Worm (Caenorhabditis elegans) whole organism, late embryonic: ENCODE data around the gene B0284.3.

Experiments used
- C08G9.2 ChIP-seq: sonication (generic microtip); optimal IDR thresholded peaks from 2 replicates; lab custom pipeline; 2016; ENCODE audit warnings: mild to moderate bottlenecking, missing genetic modification characterization, moderate library complexity, missing compliant biosample characterization
- F13H6.1 ChIP-seq: sonication (generic microtip); optimal IDR thresholded peaks from 2 replicates; lab custom pipeline; 2016; ENCODE audit warnings: missing genetic modification characterization, missing compliant biosample characterization
- ceh-14 ChIP-seq: sonication (generic microtip); optimal IDR thresholded peaks from 2 replicates; lab custom pipeline; 2016; ENCODE audit warnings: missing genotype, missing genetic modification characterization, missing compliant biosample characterization
- ceh-30 ChIP-seq: fragments of 150-350 bp; optimal IDR thresholded peaks from 2 replicates; lab custom pipeline; 2014; ENCODE audit warnings: missing biosample characterization, missing genetic modification characterization
- ceh-31 ChIP-seq: sonication (generic microtip); optimal IDR thresholded peaks from 2 replicates; lab custom pipeline; 2016; ENCODE audit warnings: missing genetic modification characterization, missing compliant biosample characterization
- fkh-10 ChIP-seq: fragments of 150-350 bp; optimal IDR thresholded peaks from 2 replicates; lab custom pipeline; 2014; ENCODE audit warnings: missing biosample characterization, missing genetic modification reagents, missing genetic modification characterization
- hlh-13 ChIP-seq: fragments of 200-800 bp; sonication (Bioruptor generic); optimal IDR thresholded peaks from 2 replicates; lab custom pipeline; 2018; ENCODE audit warnings: mild to moderate bottlenecking, missing genetic modification characterization, missing compliant biosample characterization
- hlh-6 ChIP-seq: sonication (generic microtip); optimal IDR thresholded peaks from 2 replicates; lab custom pipeline; 2016; ENCODE audit warnings: missing genotype, missing genetic modification characterization, missing compliant biosample characterization
- mec-3 ChIP-seq: sonication (generic microtip); optimal IDR thresholded peaks from 2 replicates; lab custom pipeline; 2016; ENCODE audit warnings: borderline replicate concordance, missing genetic modification characterization, missing compliant biosample characterization
- nfya-1 ChIP-seq: sonication (generic microtip); optimal IDR thresholded peaks from 2 replicates; lab custom pipeline; 2017; ENCODE audit warnings: missing genetic modification characterization, mild to moderate bottlenecking, missing compliant biosample characterization, antibody characterized with exemption, moderate library complexity
- pag-3 ChIP-seq: sonication (generic microtip); optimal IDR thresholded peaks from 2 replicates; lab custom pipeline; 2016; ENCODE audit warnings: missing compliant biosample characterization, missing genetic modification characterization, borderline replicate concordance
- ref-2 ChIP-seq: sonication (generic microtip); optimal IDR thresholded peaks from 2 replicates; lab custom pipeline; 2016; ENCODE audit warnings: missing genetic modification characterization, missing compliant biosample characterization
- syd-9 ChIP-seq: sonication (generic microtip); optimal IDR thresholded peaks from 2 replicates; lab custom pipeline; 2016; ENCODE audit warnings: mild to moderate bottlenecking, missing genetic modification characterization, moderate library complexity, missing compliant biosample characterization
- tbx-2 ChIP-seq: sonication (generic microtip); optimal IDR thresholded peaks from 2 replicates; lab custom pipeline; 2016; ENCODE audit warnings: missing genetic modification characterization, missing compliant biosample characterization
- unc-42 ChIP-seq: sonication (generic microtip); optimal IDR thresholded peaks from 2 replicates; lab custom pipeline; 2016; ENCODE audit warnings: missing genotype, missing genetic modification characterization, missing compliant biosample characterization
- unc-55 ChIP-seq: sonication (generic microtip); optimal IDR thresholded peaks from 2 replicates; lab custom pipeline; 2017; ENCODE audit warnings: missing biosample characterization, missing genetic modification reagents, missing genetic modification characterization
- ztf-16 ChIP-seq: sonication (generic microtip); optimal IDR thresholded peaks from 2 replicates; lab custom pipeline; 2017; ENCODE audit warnings: missing genetic modification characterization, missing compliant biosample characterization

Gene B0284.3

DNA sequence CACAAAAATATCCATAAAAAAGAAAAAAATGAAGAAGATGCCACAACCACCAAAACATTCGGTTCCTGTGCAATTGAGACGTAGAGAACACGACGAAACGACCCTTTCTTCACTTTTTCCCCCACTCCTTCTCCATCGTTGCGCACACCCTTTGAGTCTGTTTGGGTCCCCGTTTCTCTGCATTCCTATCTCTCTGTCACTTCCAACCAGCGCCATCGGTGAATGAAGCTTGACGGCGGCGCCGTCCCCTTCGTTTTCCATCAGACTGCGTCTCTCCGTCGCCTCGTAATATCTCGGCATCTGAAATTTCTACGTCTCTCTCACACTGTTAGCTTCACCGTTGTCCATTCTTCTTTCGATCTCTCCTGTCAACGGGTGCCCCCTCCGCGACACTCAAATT is 44.0 kb downstream of the B0284.3 start:
- TF ChIP-seq unc-42 (tag; lab: Kevin White, UChicago) (peak; percentile 14), ceh-31 (tag; lab: Kevin White, UChicago) (peak; percentile 51), ref-2 (tag; lab: Kevin White, UChicago) (no peak), unc-55 (peak; percentile 41), ztf-16 (tag; lab: Kevin White, UChicago) (no peak), F13H6.1 (tag; lab: Kevin White, UChicago) (peak; percentile 10), ceh-14 (peak; percentile 13), syd-9 (no peak), ceh-30 (tag; lab: Kevin White, UChicago) (no peak), nfya-1 (tag; lab: Kevin White, UChicago) (peak; percentile 26), hlh-6 (tag; lab: Kevin White, UChicago) (no peak), C08G9.2 (tag; lab: Kevin White, UChicago) (peak; percentile 19)

DNA sequence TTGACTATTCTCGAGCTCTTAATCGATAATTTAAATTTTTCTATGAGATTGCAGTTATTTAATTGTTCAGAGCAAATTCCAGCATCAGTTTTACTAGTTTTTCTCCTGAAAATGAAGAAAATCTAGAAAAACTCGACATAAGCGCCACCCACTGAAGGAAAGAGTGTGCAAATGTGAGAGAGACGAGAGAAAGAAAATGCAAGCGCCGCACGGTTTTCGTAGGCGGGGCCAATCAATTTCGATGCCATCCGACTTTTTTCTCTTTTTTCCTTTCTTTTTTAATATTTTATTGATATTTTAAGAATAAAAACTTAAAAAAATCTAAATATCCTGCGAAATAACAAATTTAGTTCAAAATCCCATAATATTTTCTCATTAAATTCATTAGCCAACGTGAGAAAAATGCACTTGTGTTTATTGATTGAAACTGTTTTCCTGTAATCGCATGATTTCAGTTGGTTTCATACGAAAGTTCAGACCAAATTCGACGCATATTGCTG is 47.0 kb downstream of the B0284.3 start, which contains the start of gene cdk-12:
Gene cdk-12, plus strand, starts transcription at position 450 of the 500 bp plus-strand sequence.
- TF ChIP-seq pag-3 (tag; lab: Kevin White, UChicago), result no peak
- peak; percentile 33 for TF ChIP-seq nfya-1 (tag; lab: Kevin White, UChicago)
- no peak for TF ChIP-seq mec-3
- peak; percentile 26 for TF ChIP-seq tbx-2
- no peak for TF ChIP-seq unc-42 (tag; lab: Kevin White, UChicago)

- TF ChIP-seq fkh-10 (GFP tag; lab: Kevin White, UChicago) (no peak), hlh-13 (GFP tag; lab: Kevin White, UChicago) (no peak)
Observed at ce11 chrIII:4330984-4331383, 48.6 kb downstream of the B0284.3 start, which contains the start of gene gly-6. TSS of gene gly-6 (minus strand) at chrIII:4331228.
